Worm (Caenorhabditis elegans) whole organism, L4 larva: ENCODE data around the gene ret-1.

ENCODE experiments used
- F44E2.7 ChIP-seq: fragments of 200-800 bp; sonication (Bioruptor generic); IDR thresholded peaks from 2 replicates; pipeline ENCODE4 v2.1.2; 2022; ENCODE audit warnings: missing genetic modification characterization, missing compliant biosample characterization
- arid-1 ChIP-seq: fragments of 200-800 bp; sonication (Bioruptor generic); conservative IDR thresholded peaks from 2 replicates; pipeline ENCODE4 v1.3.6; 2022; ENCODE audit warnings: missing genetic modification reagents, missing genetic modification characterization, missing compliant biosample characterization
- fos-1 ChIP-seq: fragments of 150-350 bp; optimal IDR thresholded peaks from 2 replicates; lab custom pipeline; 2014; ENCODE audit warnings: missing biosample characterization, missing genetic modification characterization
- hmg-1.1 ChIP-seq: fragments of 200-800 bp; sonication (Bioruptor generic); IDR thresholded peaks from 2 replicates; pipeline ENCODE4 v1.3.6; 2022; ENCODE audit warnings: missing genetic modification reagents, missing genetic modification characterization, missing compliant biosample characterization
- lin-1 ChIP-seq: fragments of 200-800 bp; sonication (Bioruptor generic); IDR thresholded peaks from 2 replicates; pipeline ENCODE4 v1.3.6; 2022; ENCODE audit warnings: missing genetic modification reagents, missing genetic modification characterization, missing compliant biosample characterization
- nhr-10 ChIP-seq: fragments of 150-350 bp; optimal IDR thresholded peaks from 2 replicates; lab custom pipeline; 2014; ENCODE audit warnings: missing biosample characterization, missing genetic modification characterization
- nhr-11 ChIP-seq: fragments of 150-350 bp; optimal IDR thresholded peaks from 2 replicates; lab custom pipeline; 2014; ENCODE audit warnings: missing biosample characterization, missing genetic modification characterization
- pha-4 ChIP-seq, 2 experiments: fragments of 150-350 bp in 1 of 2; fragments of 200-800 bp in 1 of 2; sonication (Bioruptor generic) in 1 of 2; IDR thresholded peaks in 1 of 2; optimal IDR thresholded peaks in 1 of 2; 2 replicates each; pipeline versions ENCODE4 v1.3.6 to Lab custom; 2014 to 2022; ENCODE audit warnings: missing genetic modification characterization in 2 of 2, missing genetic modification reagents in 2 of 2, missing biosample characterization in 1 of 2, missing compliant biosample characterization in 1 of 2
- pqm-1 ChIP-seq: sonication (generic microtip); optimal IDR thresholded peaks from 2 replicates; lab custom pipeline; 2017; ENCODE audit warnings: missing biosample characterization, missing genetic modification characterization
- snpc-4 ChIP-seq: fragments of 150-350 bp; optimal IDR thresholded peaks from 2 replicates; lab custom pipeline; 2014; ENCODE audit warnings: missing biosample characterization, missing genetic modification characterization
- tag-97 ChIP-seq: fragments of 200-800 bp; sonication (Bioruptor generic); IDR thresholded peaks from 2 replicates; pipeline ENCODE4 v1.3.6; 2022; ENCODE audit warnings: missing genetic modification characterization, missing compliant biosample characterization
- tra-1 ChIP-seq: fragments of 200-800 bp; sonication (Bioruptor generic); IDR thresholded peaks from 2 replicates; pipeline ENCODE4 v1.3.6; 2022; ENCODE audit warnings: missing genetic modification reagents, missing genetic modification characterization, missing compliant biosample characterization
- zag-1 ChIP-seq: fragments of 150-350 bp; optimal IDR thresholded peaks from 2 replicates; lab custom pipeline; 2014; ENCODE audit warnings: missing biosample characterization, missing genetic modification characterization
- ztf-11 ChIP-seq: fragments of 150-350 bp; optimal IDR thresholded peaks from 2 replicates; lab custom pipeline; 2014; ENCODE audit warnings: missing biosample characterization, missing genetic modification characterization

ce11 chrV:14792346-14792745 is 54.9 kb downstream of the ret-1 start:
- no peak for TF ChIP-seq zag-1 (tag; lab: Kevin White, UChicago)
- no peak for TF ChIP-seq tag-97 (GFP tag; lab: Robert Waterston, UW)
- TF ChIP-seq hmg-1.1 (GFP tag; lab: Robert Waterston, UW): no peak
- no peak for TF ChIP-seq pha-4 (GFP tag; IDR thresholded peaks at IDR 0.05; lab: Robert Waterston, UW)
- TF ChIP-seq pha-4 (tag; optimal IDR thresholded peaks at IDR 0.05; lab: Kevin White, UChicago): no peak
- TF ChIP-seq lin-1: no peak
- no peak for TF ChIP-seq fos-1
- TF ChIP-seq ztf-11: no peak
- TF ChIP-seq F44E2.7: no peak
- TF ChIP-seq nhr-11 (tag; lab: Kevin White, UChicago): no peak
- TF ChIP-seq snpc-4: no peak
- TF ChIP-seq pqm-1 (tag; lab: Kevin White, UChicago): no peak
- TF ChIP-seq nhr-10: no peak
- no peak for TF ChIP-seq tra-1 (GFP tag; lab: Robert Waterston, UW)
- TF ChIP-seq arid-1 (GFP tag; lab: Robert Waterston, UW): no peak
